Worm (Caenorhabditis elegans) whole organism, L1 larva: ENCODE measurements around the gene F13A2.5.

ENCODE experiments used
- Y116A8C.19 ChIP-seq: sonication (generic microtip); optimal IDR thresholded peaks from 2 replicates; lab custom pipeline; 2016; ENCODE audit warnings: missing compliant biosample characterization, missing genetic modification characterization, borderline replicate concordance
- aly-2 ChIP-seq: fragments of 150-350 bp; optimal IDR thresholded peaks from 2 replicates; lab custom pipeline; 2014; ENCODE audit warnings: missing biosample characterization, missing genetic modification characterization
- dpl-1 ChIP-seq, 3 experiments: fragments of 150-350 bp in 2 of 3; sonication (generic microtip) in 1 of 3; optimal IDR thresholded peaks; 2 replicates each; lab custom pipeline; 2014 to 2017; ENCODE audit warnings: missing biosample characterization in 3 of 3, missing genetic modification characterization in 3 of 3, missing genetic modification reagents in 3 of 3
- dsc-1 ChIP-seq: sonication (generic microtip); optimal IDR thresholded peaks from 2 replicates; lab custom pipeline; 2016; ENCODE audit warnings: mild to moderate bottlenecking, missing genetic modification characterization, missing compliant biosample characterization
- efl-1 ChIP-seq, 4 experiments: fragments of 150-350 bp; optimal IDR thresholded peaks in 3 of 4; peaks in 1 of 4; 1 replicate in 1 of 4; 2 replicates in 3 of 4; lab custom pipeline; 2014; ENCODE audit warnings: missing biosample characterization in 2 of 4, missing genetic modification characterization in 2 of 4, missing genetic modification reagents in 2 of 4
- egl-13 ChIP-seq: sonication (generic microtip); optimal IDR thresholded peaks from 2 replicates; lab custom pipeline; 2016; ENCODE audit warnings: missing genotype, missing genetic modification reagents, missing genetic modification characterization, missing compliant biosample characterization
- elt-2 ChIP-seq: sonication (generic microtip); optimal IDR thresholded peaks from 2 replicates; lab custom pipeline; 2016; ENCODE audit warnings: missing genetic modification characterization, mild to moderate bottlenecking, inconsistent platforms, missing compliant biosample characterization, missing genetic modification reagents
- fkh-4 ChIP-seq: sonication (generic microtip); optimal IDR thresholded peaks from 2 replicates; lab custom pipeline; 2016; ENCODE audit warnings: missing compliant biosample characterization, missing genetic modification characterization, borderline replicate concordance
- fkh-8 ChIP-seq: sonication (generic microtip); optimal IDR thresholded peaks from 2 replicates; lab custom pipeline; 2016; ENCODE audit warnings: mild to moderate bottlenecking, missing genetic modification characterization, missing compliant biosample characterization
- fos-1 ChIP-seq: fragments of 150-350 bp; optimal IDR thresholded peaks from 2 replicates; lab custom pipeline; 2014; ENCODE audit warnings: missing biosample characterization, missing genetic modification characterization
- hlh-4 ChIP-seq: sonication (generic microtip); optimal IDR thresholded peaks from 2 replicates; lab custom pipeline; 2016; ENCODE audit warnings: mild to moderate bottlenecking, missing genetic modification characterization, missing compliant biosample characterization
- hpl-2 ChIP-seq: fragments of 150-350 bp; optimal IDR thresholded peaks from 2 replicates; lab custom pipeline; 2014; ENCODE audit warnings: missing biosample characterization, missing genetic modification reagents, missing genetic modification characterization
- jun-1 ChIP-seq: fragments of 150-350 bp; optimal IDR thresholded peaks from 2 replicates; lab custom pipeline; 2014; ENCODE audit warnings: missing biosample characterization, missing genetic modification reagents, missing genetic modification characterization
- lin-35 ChIP-seq, 2 experiments: fragments of 150-350 bp; optimal IDR thresholded peaks; 2 replicates each; lab custom pipeline; 2014; ENCODE audit warnings: missing biosample characterization in 2 of 2, missing genetic modification characterization in 2 of 2, missing genetic modification reagents in 2 of 2
- lir-3 ChIP-seq: sonication (generic microtip); optimal IDR thresholded peaks from 2 replicates; lab custom pipeline; 2016; ENCODE audit warnings: mild to moderate bottlenecking, missing genetic modification characterization, moderate library complexity, missing compliant biosample characterization; ENCODE audit not compliant: poor library complexity
- mab-9 ChIP-seq: fragments of 200-800 bp; sonication (Bioruptor generic); IDR thresholded peaks from 2 replicates; pipeline ENCODE4 v1.3.6; 2022; ENCODE audit warnings: missing genetic modification reagents, missing genetic modification characterization, missing compliant biosample characterization
- mdl-1 ChIP-seq, 2 experiments: fragments of 150-350 bp; optimal IDR thresholded peaks; 2 replicates each; lab custom pipeline; 2014 to 2017; ENCODE audit warnings: missing biosample characterization in 2 of 2, missing genetic modification characterization in 2 of 2, inconsistent platforms in 1 of 2
- mef-2 ChIP-seq: fragments of 150-350 bp; optimal IDR thresholded peaks from 2 replicates; lab custom pipeline; 2014; ENCODE audit warnings: missing biosample characterization, missing genetic modification characterization
- mep-1 ChIP-seq: fragments of 150-350 bp; optimal IDR thresholded peaks from 2 replicates; lab custom pipeline; 2014; ENCODE audit warnings: missing biosample characterization, missing genetic modification characterization
- nhr-19 ChIP-seq: fragments of 200-800 bp; sonication (Bioruptor generic); conservative IDR thresholded peaks from 2 replicates; pipeline ENCODE4 v1.3.6; 2022; ENCODE audit warnings: missing genetic modification characterization, missing compliant biosample characterization
- nhr-20 ChIP-seq: sonication (generic microtip); optimal IDR thresholded peaks from 2 replicates; lab custom pipeline; 2016; ENCODE audit warnings: mild to moderate bottlenecking, missing genetic modification characterization, missing compliant biosample characterization
- nhr-76 ChIP-seq: sonication (generic microtip); optimal IDR thresholded peaks from 2 replicates; lab custom pipeline; 2017; ENCODE audit warnings: missing biosample characterization, missing genetic modification characterization
- nhr-77 ChIP-seq: fragments of 150-350 bp; optimal IDR thresholded peaks from 2 replicates; lab custom pipeline; 2014; ENCODE audit warnings: missing biosample characterization, missing genetic modification characterization
- pag-3 ChIP-seq: sonication (generic microtip); optimal IDR thresholded peaks from 2 replicates; lab custom pipeline; 2017; ENCODE audit warnings: missing genetic modification characterization, mild to moderate bottlenecking, missing compliant biosample characterization, antibody characterized with exemption, borderline replicate concordance; ENCODE audit not compliant: insufficient read depth
- pqm-1 ChIP-seq: sonication (generic microtip); optimal IDR thresholded peaks from 3 replicates; lab custom pipeline; 2017; ENCODE audit warnings: missing biosample characterization, missing genetic modification characterization
- skn-1 ChIP-seq: fragments of 150-350 bp; optimal IDR thresholded peaks from 2 replicates; lab custom pipeline; 2014; ENCODE audit warnings: missing biosample characterization, missing genetic modification characterization
- snu-23 ChIP-seq: sonication (generic microtip); optimal IDR thresholded peaks from 2 replicates; lab custom pipeline; 2016; ENCODE audit warnings: missing genetic modification characterization, missing compliant biosample characterization
- sox-4 ChIP-seq: sonication (generic microtip); optimal IDR thresholded peaks from 2 replicates; lab custom pipeline; 2016; ENCODE audit warnings: missing genetic modification characterization, missing compliant biosample characterization
- sptf-1 ChIP-seq: fragments of 150-350 bp; optimal IDR thresholded peaks from 2 replicates; lab custom pipeline; 2014; ENCODE audit warnings: missing biosample characterization, missing genetic modification characterization
- sup-37 ChIP-seq: fragments of 200-800 bp; sonication (Bioruptor generic); optimal IDR thresholded peaks from 2 replicates; lab custom pipeline; 2018; ENCODE audit warnings: mild to moderate bottlenecking, missing genetic modification characterization, missing compliant biosample characterization
- unc-30 ChIP-seq: sonication (generic microtip); optimal IDR thresholded peaks from 2 replicates; lab custom pipeline; 2017; ENCODE audit warnings: missing biosample characterization, missing genetic modification characterization
- unc-98 ChIP-seq: fragments of 200-800 bp; sonication (Bioruptor generic); IDR thresholded peaks from 2 replicates; pipeline ENCODE4 v1.3.6; 2022; ENCODE audit warnings: missing genetic modification characterization, missing compliant biosample characterization
- vab-15 ChIP-seq: sonication (generic microtip); optimal IDR thresholded peaks from 2 replicates; lab custom pipeline; 2017; ENCODE audit warnings: missing genotype, mild to moderate bottlenecking, missing genetic modification characterization, missing compliant biosample characterization
- ztf-4 ChIP-seq: fragments of 150-350 bp; optimal IDR thresholded peaks from 2 replicates; lab custom pipeline; 2014; ENCODE audit warnings: missing biosample characterization, missing genetic modification characterization

Gene F13A2.5

ce11 chrV:4419767-4420322, 18.1 kb upstream of the F13A2.5 start, which contains the start of the genes Y47D7A.7 and Y47D7A.2:
Y47D7A.7 (minus strand) TSS chrV:4419867.
Y47D7A.2 (plus strand) TSS chrV:4420272.
- TF ChIP-seq jun-1 (tag; lab: Kevin White, UChicago) (no peak), unc-30 (no peak), dpl-1 (GFP tag; optimal IDR thresholded peaks at IDR 0.05; lab: Kevin White, UChicago) (no peak), pag-3 (tag; lab: Kevin White, UChicago) (no peak), fkh-8 (no peak), nhr-19 (GFP tag; lab: Robert Waterston, UW) (no peak)

ce11 chrV:4418116-4418515, 16.4 kb upstream of the F13A2.5 start, which contains the start of gene Y47D7A.6:
Y47D7A.6 (minus strand) TSS chrV:4418216.
- TF ChIP-seq Y116A8C.19 (tag; lab: Kevin White, UChicago), result no peak
- TF ChIP-seq efl-1 (optimal IDR thresholded peaks at IDR 0.05; lab: Kevin White, UChicago), result no peak
- TF ChIP-seq efl-1 (GFP tag; optimal IDR thresholded peaks at IDR 0.05 in 1 of 2; lab: Kevin White, UChicago), result no peak
- no peak for TF ChIP-seq aly-2 (tag; lab: Kevin White, UChicago)
- no peak for TF ChIP-seq mef-2 (tag; lab: Kevin White, UChicago)
- TF ChIP-seq snu-23 (GFP tag; lab: Kevin White, UChicago), result no peak
- no peak for TF ChIP-seq lin-35 (GFP tag; optimal IDR thresholded peaks at IDR 0.05; lab: Kevin White, UChicago)
- TF ChIP-seq egl-13 (tag; lab: Kevin White, UChicago), result no peak
- TF ChIP-seq unc-98, result no peak
- TF ChIP-seq skn-1, result no peak
- no peak for TF ChIP-seq hpl-2 (GFP tag; lab: Kevin White, UChicago)
- TF ChIP-seq mdl-1 (tag; optimal IDR thresholded peaks at IDR 0.05; lab: Kevin White, UChicago), result no peak
- TF ChIP-seq fkh-8, result no peak
- no peak for TF ChIP-seq fkh-4 (tag; lab: Kevin White, UChicago)
- no peak for TF ChIP-seq sup-37 (GFP tag; lab: Kevin White, UChicago)
- TF ChIP-seq mab-9 (GFP tag; lab: Robert Waterston, UW), result no peak
- no peak for TF ChIP-seq lir-3
- no peak for TF ChIP-seq pqm-1 (tag; lab: Kevin White, UChicago)

ce11 chrV:4416710-4417109, 14.9 kb upstream of the F13A2.5 start, which contains the start of gene Y47D7A.18:
Y47D7A.18 (minus strand) TSS chrV:4416810.
- TF ChIP-seq fos-1 (tag; lab: Kevin White, UChicago) (no peak), sptf-1 (tag; lab: Kevin White, UChicago) (no peak), efl-1 (optimal IDR thresholded peaks at IDR 0.05; lab: Kevin White, UChicago) (no peak), efl-1 (GFP tag; optimal IDR thresholded peaks at IDR 0.05 in 1 of 2; lab: Kevin White, UChicago) (no peak), jun-1 (tag; lab: Kevin White, UChicago) (no peak), hlh-4 (no peak), elt-2 (no peak)

- no peak for TF ChIP-seq dsc-1 (tag; lab: Kevin White, UChicago)
- TF ChIP-seq nhr-77 (tag; lab: Kevin White, UChicago), result no peak
- TF ChIP-seq lin-35 (GFP tag; optimal IDR thresholded peaks at IDR 0.05; lab: Kevin White, UChicago), result no peak
- TF ChIP-seq nhr-20 (tag; lab: Kevin White, UChicago), result no peak
- no peak for TF ChIP-seq vab-15 (tag; lab: Kevin White, UChicago)
- no peak for TF ChIP-seq nhr-19 (GFP tag; lab: Robert Waterston, UW)
- TF ChIP-seq sup-37 (GFP tag; lab: Kevin White, UChicago), result no peak
- no peak for TF ChIP-seq sox-4 (tag; lab: Kevin White, UChicago)
- no peak for TF ChIP-seq hlh-4
- no peak for TF ChIP-seq jun-1 (tag; lab: Kevin White, UChicago)
- no peak for TF ChIP-seq nhr-76 (tag; lab: Kevin White, UChicago)
- TF ChIP-seq mep-1 (tag; lab: Kevin White, UChicago), result no peak
- no peak for TF ChIP-seq ztf-4 (tag; lab: Kevin White, UChicago)
Measured at ce11 chrV:4414613-4415071, 12.9 kb upstream of the F13A2.5 start, which contains the start of gene grl-5. grl-5 (minus strand) TSS chrV:4414663.
